Worm (Caenorhabditis elegans): ENCODE measurements around the gene prx-10.

- no peak for TF ChIP-seq hnd-1 (tag; optimal IDR thresholded peaks at IDR 0.05)
- TF ChIP-seq flt-1 (GFP tag; IDR thresholded peaks at IDR 0.05) = no peak
- no peak for TF ChIP-seq ama-1 (optimal IDR thresholded peaks at IDR 0.05)
- TF ChIP-seq tbx-11 (GFP tag; IDR thresholded peaks at IDR 0.05) = no peak
- no peak for TF ChIP-seq aly-1 (tag; optimal IDR thresholded peaks at IDR 0.05)
- no peak for TF ChIP-seq ceh-13 (GFP tag; optimal IDR thresholded peaks at IDR 0.05)
- TF ChIP-seq ets-7 (tag; optimal IDR thresholded peaks at IDR 0.05) = no peak
- no peak for TF ChIP-seq hmbx-1 (tag; optimal IDR thresholded peaks at IDR 0.05)
Observed at ce11 chrIII:5218687-5219086, 17.5 kb upstream of the prx-10 start, which contains the start of gene ZC155.2.
